Fruit fly (Drosophila melanogaster): ENCODE data around the gene Ddrgk1.

Gene Ddrgk1

dm6 chr3R:21186606-21187393, 28.1 kb upstream of the Ddrgk1 start (continued):
- TF ChIP-seq disco-r (GFP tag; optimal IDR thresholded peaks at IDR 0.05) (no peak), kah (GFP tag; optimal IDR thresholded peaks at IDR 0.05) (no peak), Lhr (GFP tag; optimal IDR thresholded peaks at IDR 0.05) (no peak), Dip2 (GFP tag; IDR thresholded peaks at IDR 0.05) (no peak), CG9876 (GFP tag; optimal IDR thresholded peaks at IDR 0.05) (no peak), gcm2 (GFP tag; optimal IDR thresholded peaks at IDR 0.05) (no peak), p53 (GFP tag; optimal IDR thresholded peaks at IDR 0.05) (no peak), Mrtf (GFP tag; IDR thresholded peaks at IDR 0.05) (0 out of 3 replicates have a peak, but pooled peaks have one; percentile 7), B-H2 (GFP tag; optimal IDR thresholded peaks at IDR 0.05) (peak; percentile 1), Xrp1 (GFP tag; IDR thresholded peaks at IDR 0.05) (no peak; the same call in 1 of the 2 replicates), Chrac-16 (GFP tag; optimal IDR thresholded peaks at IDR 0.05) (no peak), Dek (tag; optimal IDR thresholded peaks at IDR 0.05) (no peak), CG42726 (GFP tag; IDR thresholded peaks at IDR 0.05; ENCODE audit: partially characterized antibody) (no peak), Lim3 (GFP tag; IDR thresholded peaks at IDR 0.05) (no peak), slbo (GFP tag; IDR thresholded peaks at IDR 0.05) (no peak; the same call in none of the 2 replicates), tio (GFP tag; optimal IDR thresholded peaks at IDR 0.05) (peak; percentile 48), CG3838 (GFP tag; optimal IDR thresholded peaks at IDR 0.05) (no peak), CG2120 (GFP tag; optimal IDR thresholded peaks at IDR 0.05) (peak; percentile 52), al (GFP tag; IDR thresholded peaks at IDR 0.05) (no peak), Bgb (GFP tag; IDR thresholded peaks at IDR 0.05; ENCODE audit: partially characterized antibody) (no peak), ewg (GFP tag; optimal IDR thresholded peaks at IDR 0.05) (no peak), Aef1 (GFP tag; IDR thresholded peaks at IDR 0.05) (peak; percentile 25; the same call in 1 of the 3 replicates), Lpt (GFP tag; optimal IDR thresholded peaks at IDR 0.05) (no peak), CG14965 (GFP tag; optimal IDR thresholded peaks at IDR 0.05; ENCODE audit: borderline replicate concordance) (no peak), mld (GFP tag; IDR thresholded peaks at IDR 0.05; ENCODE audit: partially characterized antibody) (no peak), CG14710 (tag; optimal IDR thresholded peaks at IDR 0.05) (peak; percentile 49), Stat92E (GFP tag; optimal IDR thresholded peaks at IDR 0.05) (no peak), fd96Cb (tag; optimal IDR thresholded peaks at IDR 0.05) (peak; percentile 7), Atf-2 (GFP tag; optimal IDR thresholded peaks at IDR 0.05) (peak; percentile 23), Dref (GFP tag; IDR thresholded peaks at IDR 0.05) (no peak), CG8089 (GFP tag; optimal IDR thresholded peaks at IDR 0.05) (no peak), CG2129 (GFP tag; IDR thresholded peaks at IDR 0.05; ENCODE audit: partially characterized antibody) (no peak), CG2199 (GFP tag; IDR thresholded peaks at IDR 0.05) (no peak), CG7372 (GFP tag; IDR thresholded peaks at IDR 0.05) (no peak), NC2β (GFP tag; optimal IDR thresholded peaks at IDR 0.05) (peak; percentile 2), HLH3B (GFP tag; IDR thresholded peaks at IDR 0.05) (peak; percentile 13; the same call in 1 of the 2 replicates), da (GFP tag; optimal IDR thresholded peaks at IDR 0.05) (no peak), CG13775 (GFP tag; optimal IDR thresholded peaks at IDR 0.05) (peak; percentile 58), cg (GFP tag; optimal IDR thresholded peaks at IDR 0.05) (no peak), CG31441 (GFP tag; IDR thresholded peaks at IDR 0.05) (0 out of 2 replicates have a peak, but pooled peaks have one; percentile 27), sna (GFP tag; IDR thresholded peaks at IDR 0.05; ENCODE audit: partially characterized antibody) (no peak), CG34422 (GFP tag; IDR thresholded peaks at IDR 0.05) (no peak), Sox100B (GFP tag; optimal IDR thresholded peaks at IDR 0.05) (peak; percentile 59), CG8359 (GFP tag; optimal IDR thresholded peaks at IDR 0.05; ENCODE audit: borderline replicate concordance) (no peak), kni (GFP tag; optimal IDR thresholded peaks at IDR 0.05) (peak; percentile 55), CG17829 (tag; optimal IDR thresholded peaks at IDR 0.05) (peak; percentile 13), Fer2 (tag; optimal IDR thresholded peaks at IDR 0.05) (no peak), emc (GFP tag; optimal IDR thresholded peaks at IDR 0.05) (no peak), HHEX (GFP tag; optimal IDR thresholded peaks at IDR 0.05) (no peak)
